Worm (Caenorhabditis elegans) whole organism, L1 larva: Measurements from ENCODE around the gene ZK896.4.

Source experiments
- C04F5.9 ChIP-seq: sonication (generic microtip); optimal IDR thresholded peaks from 2 replicates; lab custom pipeline; 2016; ENCODE audit warnings: missing genetic modification characterization, missing compliant biosample characterization
- alr-1 ChIP-seq: fragments of 200-800 bp; sonication (Bioruptor generic); optimal IDR thresholded peaks from 2 replicates; lab custom pipeline; 2018; ENCODE audit warnings: borderline replicate concordance, mild to moderate bottlenecking, missing genetic modification characterization, missing compliant biosample characterization
- aly-2 ChIP-seq: fragments of 150-350 bp; optimal IDR thresholded peaks from 2 replicates; lab custom pipeline; 2014; ENCODE audit warnings: missing biosample characterization, missing genetic modification characterization
- dsc-1 ChIP-seq: sonication (generic microtip); optimal IDR thresholded peaks from 2 replicates; lab custom pipeline; 2016; ENCODE audit warnings: mild to moderate bottlenecking, missing genetic modification characterization, missing compliant biosample characterization
- efl-3 ChIP-seq: fragments of 200-800 bp; sonication (Bioruptor generic); optimal IDR thresholded peaks from 2 replicates; lab custom pipeline; 2018; ENCODE audit warnings: mild to moderate bottlenecking, missing genetic modification characterization, missing compliant biosample characterization
- egl-13 ChIP-seq: sonication (generic microtip); optimal IDR thresholded peaks from 2 replicates; lab custom pipeline; 2016; ENCODE audit warnings: missing genotype, missing genetic modification reagents, missing genetic modification characterization, missing compliant biosample characterization
- elt-2 ChIP-seq: sonication (generic microtip); optimal IDR thresholded peaks from 2 replicates; lab custom pipeline; 2016; ENCODE audit warnings: missing genetic modification characterization, mild to moderate bottlenecking, inconsistent platforms, missing compliant biosample characterization, missing genetic modification reagents
- ets-5 ChIP-seq: fragments of 200-800 bp; sonication (Bioruptor generic); IDR thresholded peaks from 2 replicates; pipeline ENCODE4 v1.3.6; 2022; ENCODE audit warnings: missing genetic modification characterization, missing compliant biosample characterization
- fkh-10 ChIP-seq: sonication (generic microtip); optimal IDR thresholded peaks from 2 replicates; lab custom pipeline; 2017; ENCODE audit warnings: missing biosample characterization, missing genetic modification reagents, missing genetic modification characterization
- grh-1 ChIP-seq: fragments of 200-800 bp; sonication (Bioruptor generic); IDR thresholded peaks from 2 replicates; pipeline ENCODE4 v1.3.6; 2022; ENCODE audit warnings: missing genetic modification reagents, missing genetic modification characterization, missing compliant biosample characterization
- hlh-4 ChIP-seq: sonication (generic microtip); optimal IDR thresholded peaks from 2 replicates; lab custom pipeline; 2016; ENCODE audit warnings: mild to moderate bottlenecking, missing genetic modification characterization, missing compliant biosample characterization
- isw-1 ChIP-seq: fragments of 200-800 bp; sonication (Bioruptor generic); IDR thresholded peaks from 2 replicates; pipeline ENCODE4 v1.3.6; 2022; ENCODE audit warnings: missing genetic modification characterization, missing compliant biosample characterization
- lin-15B ChIP-seq: fragments of 150-350 bp; sonication (generic microtip); optimal IDR thresholded peaks from 3 replicates; lab custom pipeline; 2014; ENCODE audit warnings: missing biosample characterization, missing genetic modification characterization
- lin-35 ChIP-seq, 2 experiments: fragments of 150-350 bp; optimal IDR thresholded peaks; 2 replicates each; lab custom pipeline; 2014; ENCODE audit warnings: missing biosample characterization in 2 of 2, missing genetic modification characterization in 2 of 2, missing genetic modification reagents in 2 of 2
- lir-3 ChIP-seq: sonication (generic microtip); optimal IDR thresholded peaks from 2 replicates; lab custom pipeline; 2016; ENCODE audit warnings: mild to moderate bottlenecking, missing genetic modification characterization, moderate library complexity, missing compliant biosample characterization; ENCODE audit not compliant: poor library complexity
- mab-9 ChIP-seq: fragments of 200-800 bp; sonication (Bioruptor generic); IDR thresholded peaks from 2 replicates; pipeline ENCODE4 v1.3.6; 2022; ENCODE audit warnings: missing genetic modification reagents, missing genetic modification characterization, missing compliant biosample characterization
- nhr-11 ChIP-seq: fragments of 150-350 bp; optimal IDR thresholded peaks from 2 replicates; lab custom pipeline; 2014; ENCODE audit warnings: missing biosample characterization, missing genetic modification characterization
- nhr-20 ChIP-seq: sonication (generic microtip); optimal IDR thresholded peaks from 2 replicates; lab custom pipeline; 2016; ENCODE audit warnings: mild to moderate bottlenecking, missing genetic modification characterization, missing compliant biosample characterization
- nhr-76 ChIP-seq: sonication (generic microtip); optimal IDR thresholded peaks from 2 replicates; lab custom pipeline; 2017; ENCODE audit warnings: missing biosample characterization, missing genetic modification characterization
- nhr-85 ChIP-seq: sonication (generic microtip); peaks from one replicate; lab custom pipeline; 2016; ENCODE audit warnings: missing genetic modification characterization, inconsistent platforms, missing compliant biosample characterization
- pag-3 ChIP-seq: sonication (generic microtip); optimal IDR thresholded peaks from 2 replicates; lab custom pipeline; 2017; ENCODE audit warnings: missing genetic modification characterization, mild to moderate bottlenecking, missing compliant biosample characterization, antibody characterized with exemption, borderline replicate concordance; ENCODE audit not compliant: insufficient read depth
- pqm-1 ChIP-seq: sonication (generic microtip); optimal IDR thresholded peaks from 3 replicates; lab custom pipeline; 2017; ENCODE audit warnings: missing biosample characterization, missing genetic modification characterization
- snu-23 ChIP-seq: sonication (generic microtip); optimal IDR thresholded peaks from 2 replicates; lab custom pipeline; 2016; ENCODE audit warnings: missing genetic modification characterization, missing compliant biosample characterization
- sptf-1 ChIP-seq: fragments of 150-350 bp; optimal IDR thresholded peaks from 2 replicates; lab custom pipeline; 2014; ENCODE audit warnings: missing biosample characterization, missing genetic modification characterization
- sup-37 ChIP-seq: fragments of 200-800 bp; sonication (Bioruptor generic); optimal IDR thresholded peaks from 2 replicates; lab custom pipeline; 2018; ENCODE audit warnings: mild to moderate bottlenecking, missing genetic modification characterization, missing compliant biosample characterization
- swsn-7 ChIP-seq: sonication (generic microtip); optimal IDR thresholded peaks from 2 replicates; lab custom pipeline; 2016; ENCODE audit warnings: missing genetic modification characterization, missing compliant biosample characterization
- unc-62 ChIP-seq: fragments of 150-350 bp; optimal IDR thresholded peaks from 2 replicates; lab custom pipeline; 2014; ENCODE audit warnings: missing biosample characterization, missing genetic modification reagents, missing genetic modification characterization
- unc-98 ChIP-seq: fragments of 200-800 bp; sonication (Bioruptor generic); IDR thresholded peaks from 2 replicates; pipeline ENCODE4 v1.3.6; 2022; ENCODE audit warnings: missing genetic modification characterization, missing compliant biosample characterization
- zag-1 ChIP-seq: fragments of 150-350 bp; optimal IDR thresholded peaks from 2 replicates; lab custom pipeline; 2014; ENCODE audit warnings: missing biosample characterization, missing genetic modification characterization
- ztf-4 ChIP-seq: fragments of 150-350 bp; optimal IDR thresholded peaks from 2 replicates; lab custom pipeline; 2014; ENCODE audit warnings: missing biosample characterization, missing genetic modification characterization

ZK896.4 gene

ce11 chrIV:12918256-12918655 is 35.2 kb upstream of the ZK896.4 start, which contains the start of gene C32H11.3:
Gene C32H11.3 (plus strand): TSS chrIV:12918556.
- TF ChIP-seq hlh-4 (tag; lab: Kevin White, UChicago) (peak; percentile 46), isw-1 (GFP tag; lab: Robert Waterston, UW) (no peak)

ce11 chrIV:12915479-12915878 is 32.4 kb upstream of the ZK896.4 start, which contains the start of gene srz-15:
Gene srz-15 (plus strand): TSS chrIV:12915779.
- TF ChIP-seq nhr-76 (tag; lab: Kevin White, UChicago) (no peak), grh-1 (GFP tag; lab: Robert Waterston, UW) (no peak)

- TF ChIP-seq nhr-85 (tag; lab: Kevin White, UChicago) (peak; percentile 0), C04F5.9 (tag; lab: Kevin White, UChicago) (no peak), zag-1 (tag; lab: Kevin White, UChicago) (no peak), alr-1 (tag; lab: Kevin White, UChicago) (no peak), unc-62 (GFP tag; lab: Kevin White, UChicago) (no peak), lin-15B (tag; lab: Kevin White, UChicago) (no peak), ets-5 (GFP tag; lab: Robert Waterston, UW) (no peak), pag-3 (tag; lab: Kevin White, UChicago) (no peak)
Measured at ce11 chrIV:12914532-12915019, 31.5 kb upstream of the ZK896.4 start, which contains the start of gene irg-6. Gene irg-6 (minus strand): TSS chrIV:12914969.

- no peak for TF ChIP-seq aly-2 (tag; lab: Kevin White, UChicago)
- TF ChIP-seq elt-2 (tag; lab: Kevin White, UChicago), result peak; percentile 84
Measured at ce11 chrIV:12911990-12912389, 28.9 kb upstream of the ZK896.4 start, which contains the start of gene K08D8.5. Gene K08D8.5 (minus strand): TSS chrIV:12912129.

- TF ChIP-seq nhr-11 (tag; lab: Kevin White, UChicago) (no peak), lin-35 (GFP tag; optimal IDR thresholded peaks at IDR 0.05; lab: Kevin White, UChicago) (no peak), swsn-7 (tag; lab: Kevin White, UChicago) (no peak), ztf-4 (tag; lab: Kevin White, UChicago) (no peak), elt-2 (tag; lab: Kevin White, UChicago) (peak; percentile 58), pqm-1 (tag; lab: Kevin White, UChicago) (no peak), zag-1 (tag; lab: Kevin White, UChicago) (no peak), sup-37 (GFP tag; lab: Kevin White, UChicago) (no peak)
Measured at ce11 chrIV:12909871-12910270, 26.8 kb upstream of the ZK896.4 start, which contains the start of gene K08D8.4. Gene K08D8.4 (minus strand): TSS chrIV:12909998.

ce11 chrIV:12906529-12906928 is 23.4 kb upstream of the ZK896.4 start, which contains the start of gene K08D8.3:
Gene K08D8.3 (minus strand): TSS chrIV:12906659.
- peak; percentile 86 for TF ChIP-seq elt-2 (tag; lab: Kevin White, UChicago)
- peak; percentile 11 for TF ChIP-seq nhr-20 (tag; lab: Kevin White, UChicago)
- peak in 1 of 2 experiments; percentile 16 for TF ChIP-seq lin-35 (GFP tag; optimal IDR thresholded peaks at IDR 0.05; lab: Kevin White, UChicago)
- TF ChIP-seq egl-13 (tag; lab: Kevin White, UChicago), result no peak

ce11 chrIV:12903687-12904086 is 20.6 kb upstream of the ZK896.4 start:
- TF ChIP-seq unc-98 (GFP tag; lab: Robert Waterston, UW) (no peak), swsn-7 (tag; lab: Kevin White, UChicago) (no peak), snu-23 (GFP tag; lab: Kevin White, UChicago) (no peak), sptf-1 (tag; lab: Kevin White, UChicago) (no peak), nhr-76 (tag; lab: Kevin White, UChicago) (no peak), dsc-1 (no peak), efl-3 (GFP tag; lab: Kevin White, UChicago) (no peak), fkh-10 (no peak), nhr-20 (tag; lab: Kevin White, UChicago) (no peak), lir-3 (tag; lab: Kevin White, UChicago) (no peak), mab-9 (GFP tag; lab: Robert Waterston, UW) (no peak)
